Worm (Caenorhabditis elegans) whole organism, early embryonic: ENCODE data around the gene gtr-1.

Experiments
- B0310.2 ChIP-seq: sonication (generic microtip); optimal IDR thresholded peaks from 2 replicates; lab custom pipeline; 2016; ENCODE audit warnings: mild to moderate bottlenecking, missing genetic modification characterization, missing compliant biosample characterization
- F13C5.2 ChIP-seq: sonication (generic microtip); optimal IDR thresholded peaks from 2 replicates; lab custom pipeline; 2017; ENCODE audit warnings: mild to moderate bottlenecking, missing genetic modification characterization, inconsistent platforms, missing compliant biosample characterization
- aly-1 ChIP-seq: sonication (generic microtip); optimal IDR thresholded peaks from 2 replicates; lab custom pipeline; 2016; ENCODE audit warnings: missing genetic modification characterization, missing compliant biosample characterization
- ama-1 ChIP-seq: fragments of 150-350 bp; optimal IDR thresholded peaks from 2 replicates; lab custom pipeline; 2014
- ceh-36 ChIP-seq: sonication (generic microtip); optimal IDR thresholded peaks from 2 replicates; lab custom pipeline; 2016; ENCODE audit warnings: missing genetic modification characterization, inconsistent platforms, missing compliant biosample characterization
- ets-7 ChIP-seq: sonication (generic microtip); optimal IDR thresholded peaks from 2 replicates; lab custom pipeline; 2016; ENCODE audit warnings: missing genotype, missing genetic modification characterization, missing compliant biosample characterization
- flt-1 ChIP-seq: fragments of 200-800 bp; sonication (Bioruptor generic); IDR thresholded peaks from 2 replicates; pipeline ENCODE4 v1.3.6; 2022; ENCODE audit warnings: missing genetic modification characterization, missing compliant biosample characterization
- hmg-4 ChIP-seq: fragments of 200-800 bp; sonication (Bioruptor generic); optimal IDR thresholded peaks from 2 replicates; lab custom pipeline; 2018; ENCODE audit warnings: mild to moderate bottlenecking, missing genetic modification characterization, missing compliant biosample characterization
- pes-1 ChIP-seq: fragments of 200-800 bp; sonication (Bioruptor generic); IDR thresholded peaks from 2 replicates; pipeline ENCODE4 v1.3.6; 2022; ENCODE audit warnings: missing genetic modification reagents, missing genetic modification characterization, missing compliant biosample characterization
- scrt-1 ChIP-seq: fragments of 200-800 bp; sonication (Bioruptor generic); IDR thresholded peaks from 2 replicates; pipeline ENCODE4 v1.3.6; 2022; ENCODE audit warnings: missing genetic modification characterization, missing compliant biosample characterization
- sea-1 ChIP-seq: fragments of 200-800 bp; sonication (Bioruptor generic); conservative IDR thresholded peaks from 2 replicates; pipeline ENCODE4 v1.3.6; 2022; ENCODE audit warnings: missing genetic modification characterization, missing compliant biosample characterization
- tbx-11 ChIP-seq: fragments of 200-800 bp; sonication (Bioruptor generic); IDR thresholded peaks from 2 replicates; pipeline ENCODE4 v1.3.6; 2022; ENCODE audit warnings: missing genetic modification characterization, missing compliant biosample characterization
- tbx-37 ChIP-seq: fragments of 200-800 bp; sonication (Bioruptor generic); conservative IDR thresholded peaks from 2 replicates; pipeline ENCODE4 v1.3.6; 2022; ENCODE audit warnings: missing genetic modification reagents, missing genetic modification characterization, missing compliant biosample characterization
- tra-4 ChIP-seq: sonication (generic microtip); optimal IDR thresholded peaks from 2 replicates; lab custom pipeline; 2017; ENCODE audit warnings: missing genetic modification characterization, missing compliant biosample characterization

- TF ChIP-seq ceh-36 (tag; lab: Kevin White, UChicago), result no peak
- TF ChIP-seq F13C5.2 (tag; lab: Kevin White, UChicago), result no peak
- no peak for TF ChIP-seq B0310.2 (tag; lab: Kevin White, UChicago)
- no peak for TF ChIP-seq flt-1 (GFP tag; lab: Robert Waterston, UW)
- TF ChIP-seq ama-1 (lab: Kevin White, UChicago), result no peak
- TF ChIP-seq tbx-37, result no peak
- no peak for TF ChIP-seq aly-1 (tag; lab: Kevin White, UChicago)
- TF ChIP-seq sea-1, result no peak
- TF ChIP-seq tra-4, result no peak
- no peak for TF ChIP-seq scrt-1 (GFP tag; lab: Robert Waterston, UW)
- TF ChIP-seq ets-7 (tag; lab: Kevin White, UChicago), result no peak
- TF ChIP-seq pes-1 (GFP tag; lab: Robert Waterston, UW), result no peak
- no peak for TF ChIP-seq hmg-4
- TF ChIP-seq tbx-11 (GFP tag; lab: Robert Waterston, UW), result no peak
Observed at ce11 chrX:779259-779658, 23.3 kb upstream of the gtr-1 start.
